Worm (Caenorhabditis elegans): ENCODE results near the gene F14F7.7.

DNA sequence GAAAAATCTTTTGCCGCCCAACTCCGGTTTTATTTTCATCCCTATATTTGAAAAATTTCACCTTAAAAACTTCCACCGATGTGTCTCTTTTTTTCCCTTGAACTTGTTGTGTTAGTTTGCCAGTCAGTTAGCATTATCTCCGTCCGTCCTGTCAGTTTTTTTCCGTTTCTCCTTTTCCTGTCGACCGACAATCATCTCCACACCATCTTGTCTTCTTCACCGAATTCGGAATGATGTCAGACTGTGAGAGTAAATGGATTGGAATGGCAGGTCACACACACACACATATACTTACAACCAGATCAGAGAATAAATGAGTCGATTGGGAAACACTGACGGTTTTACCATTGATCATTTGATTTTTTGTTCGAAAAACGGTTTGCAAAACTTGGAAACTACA, 18.8 kb upstream of the F14F7.7 start:
- TF ChIP-seq nhr-25 (tag; optimal IDR thresholded peaks at IDR 0.05; ENCODE audit: borderline replicate concordance, insufficient read depth) (no peak), ceh-28 (tag; optimal IDR thresholded peaks at IDR 0.05) (no peak), nhr-237 (tag; optimal IDR thresholded peaks at IDR 0.05) (no peak), madf-9 (GFP tag; conservative IDR thresholded peaks at IDR 0.05) (no peak), duxl-1 (tag; optimal IDR thresholded peaks at IDR 0.05; ENCODE audit: poor library complexity) (no peak), daf-12 (tag; optimal IDR thresholded peaks at IDR 0.05) (no peak)

All from whole organism, L4 larva.